Fruit fly (Drosophila melanogaster) whole organism, embryonic: Measurements from ENCODE around the gene CG33640.

ENCODE experiments used
- B-H2 ChIP-seq: fragments of 200-800 bp; sonication (Bioruptor generic); optimal IDR thresholded peaks from 2 replicates; lab custom pipeline; 2018; ENCODE audit warnings: missing biosample characterization, mild to moderate bottlenecking, missing genetic modification characterization
- CG10274 ChIP-seq: fragments of 200-800 bp; sonication (Bioruptor generic); optimal IDR thresholded peaks from 3 replicates; lab custom pipeline; 2017; ENCODE audit warnings: missing biosample characterization, mild to moderate bottlenecking, missing genetic modification characterization
- CG10366 ChIP-seq: fragments of 200-800 bp; sonication (Bioruptor generic); IDR thresholded peaks from 2 replicates; pipeline ENCODE4 v1.3.6; 2022; ENCODE audit warnings: missing biosample characterization, missing genetic modification characterization
- CG12104 ChIP-seq: fragments of 200-800 bp; sonication (Bioruptor generic); optimal IDR thresholded peaks from 3 replicates; lab custom pipeline; 2016; ENCODE audit warnings: missing biosample characterization, missing genetic modification characterization
- CG12769 ChIP-seq: fragments of 200-800 bp; sonication (Bioruptor generic); optimal IDR thresholded peaks from 2 replicates; lab custom pipeline; 2019; ENCODE audit warnings: missing biosample characterization, mild to moderate bottlenecking, missing genetic modification characterization, moderate library complexity
- CG13123 ChIP-seq: fragments of 200-800 bp; sonication (Bioruptor generic); optimal IDR thresholded peaks from 2 replicates; lab custom pipeline; 2016; ENCODE audit warnings: missing biosample characterization, missing genetic modification characterization
- CG13296 ChIP-seq: fragments of 200-800 bp; sonication (Bioruptor generic); optimal IDR thresholded peaks from 3 replicates; lab custom pipeline; 2018; ENCODE audit warnings: missing biosample characterization, mild to moderate bottlenecking, missing genetic modification characterization
- CG14050 ChIP-seq: fragments of 200-800 bp; sonication (Bioruptor generic); IDR thresholded peaks from 3 replicates; pipeline ENCODE4 v1.3.6; 2022; ENCODE audit warnings: missing biosample characterization, missing genetic modification characterization
- CG16779 ChIP-seq: fragments of 200-800 bp; sonication (Bioruptor generic); IDR thresholded peaks from 2 replicates; pipeline ENCODE4 v1.3.6; 2022; ENCODE audit warnings: missing biosample characterization, missing genetic modification characterization
- CG18764 ChIP-seq: fragments of 200-800 bp; sonication (Bioruptor generic); optimal IDR thresholded peaks from 3 replicates; lab custom pipeline; 2016; ENCODE audit warnings: missing biosample characterization, missing genetic modification characterization
- CG2202 ChIP-seq: fragments of 200-800 bp; sonication (Bioruptor generic); optimal IDR thresholded peaks from 2 replicates; lab custom pipeline; 2018; ENCODE audit warnings: missing biosample characterization, mild to moderate bottlenecking, missing genetic modification characterization
- CG42726 ChIP-seq: fragments of 200-800 bp; sonication (Bioruptor generic); IDR thresholded peaks from 2 replicates; pipeline ENCODE4 v1.3.6; 2022; ENCODE audit warnings: missing biosample characterization, missing genetic modification characterization; ENCODE audit not compliant: partially characterized antibody
- CG4328 ChIP-seq: fragments of 200-800 bp; sonication (Bioruptor generic); optimal IDR thresholded peaks from 3 replicates; lab custom pipeline; 2017; ENCODE audit warnings: missing biosample characterization, missing genetic modification reagents, missing genetic modification characterization
- CG5245 ChIP-seq: fragments of 200-800 bp; sonication (Bioruptor generic); optimal IDR thresholded peaks from 3 replicates; lab custom pipeline; 2016; ENCODE audit warnings: missing biosample characterization, missing genetic modification characterization
- CG7556 ChIP-seq: fragments of 200-800 bp; sonication (Bioruptor generic); optimal IDR thresholded peaks from 2 replicates; lab custom pipeline; 2017; ENCODE audit warnings: missing biosample characterization, mild to moderate bottlenecking, missing genetic modification characterization
- CG7963 ChIP-seq: fragments of 200-800 bp; sonication (Bioruptor generic); IDR thresholded peaks from 3 replicates; pipeline ENCODE4 v1.3.6; 2022; ENCODE audit warnings: missing biosample characterization, missing genetic modification characterization; ENCODE audit not compliant: partially characterized antibody
- CG9437 ChIP-seq: fragments of 200-800 bp; sonication (Bioruptor generic); optimal IDR thresholded peaks from 2 replicates; lab custom pipeline; 2018; ENCODE audit warnings: missing biosample characterization, mild to moderate bottlenecking, missing genetic modification characterization
- D ChIP-seq, 2 experiments: fragments of 200-800 bp in 1 of 2; fragments of >200 bp in 1 of 2; sonication (Bioruptor generic) in 1 of 2; optimal IDR thresholded peaks; 2 replicates in 1 of 2; 3 replicates in 1 of 2; lab custom pipeline; 2017; ENCODE audit warnings: mild to moderate bottlenecking in 1 of 2, missing biosample characterization in 1 of 2, missing genetic modification characterization in 1 of 2, missing genetic modification reagents in 1 of 2
- Dek ChIP-seq: fragments of 200-800 bp; sonication (Bioruptor generic); optimal IDR thresholded peaks from 3 replicates; lab custom pipeline; 2019; ENCODE audit warnings: missing biosample characterization, mild to moderate bottlenecking, missing genetic modification characterization, moderate library complexity
- Dref ChIP-seq: fragments of 200-800 bp; sonication (Bioruptor generic); IDR thresholded peaks from 2 replicates; pipeline ENCODE4 v1.3.6; 2022; ENCODE audit warnings: missing biosample characterization, missing genetic modification characterization
- Drgx ChIP-seq: fragments of 200-800 bp; sonication (Bioruptor generic); IDR thresholded peaks from 2 replicates; pipeline ENCODE4 v1.3.6; 2022; ENCODE audit warnings: missing biosample characterization, missing genetic modification characterization
- Eip74EF ChIP-seq, 2 experiments: fragments of 200-800 bp in 1 of 2; fragments of >200 bp in 1 of 2; sonication (Bioruptor generic) in 1 of 2; optimal IDR thresholded peaks; 2 replicates each; lab custom pipeline; 2017 to 2019; ENCODE audit warnings: missing biosample characterization in 2 of 2, missing genetic modification characterization in 2 of 2, mild to moderate bottlenecking in 1 of 2, moderate library complexity in 1 of 2
- MESR4 ChIP-seq: fragments of 200-800 bp; sonication (Bioruptor generic); optimal IDR thresholded peaks from 2 replicates; lab custom pipeline; 2018; ENCODE audit warnings: missing biosample characterization, mild to moderate bottlenecking, missing genetic modification characterization, moderate library complexity
- Mrtf ChIP-seq: fragments of 200-800 bp; sonication (Bioruptor generic); IDR thresholded peaks from 3 replicates; pipeline ENCODE4 v1.3.6; 2022; ENCODE audit warnings: missing biosample characterization, missing genetic modification characterization
- Myb ChIP-seq: fragments of 200-800 bp; sonication (Bioruptor generic); optimal IDR thresholded peaks from 2 replicates; lab custom pipeline; 2016; ENCODE audit warnings: missing biosample characterization, missing genetic modification characterization
- Nf-YA ChIP-seq: fragments of 200-800 bp; sonication (Bioruptor generic); IDR thresholded peaks from 2 replicates; pipeline ENCODE4 v1.3.6; 2022; ENCODE audit warnings: missing biosample characterization, missing genetic modification characterization
- Oli ChIP-seq: fragments of 200-800 bp; sonication (Bioruptor generic); optimal IDR thresholded peaks from 2 replicates; lab custom pipeline; 2018; ENCODE audit warnings: missing biosample characterization, mild to moderate bottlenecking, missing genetic modification characterization, moderate library complexity
- Sox100B ChIP-seq: fragments of 200-800 bp; sonication (Bioruptor generic); optimal IDR thresholded peaks from 3 replicates; lab custom pipeline; 2018; ENCODE audit warnings: missing biosample characterization, mild to moderate bottlenecking, missing genetic modification characterization
- Usf ChIP-seq: fragments of 200-800 bp; sonication (Bioruptor generic); optimal IDR thresholded peaks from 2 replicates; lab custom pipeline; 2017; ENCODE audit warnings: missing genotype, missing biosample characterization, missing genetic modification characterization
- btn ChIP-seq: fragments of 200-800 bp; sonication (Bioruptor generic); optimal IDR thresholded peaks from 2 replicates; lab custom pipeline; 2016; ENCODE audit warnings: missing biosample characterization, missing genetic modification characterization
- danr ChIP-seq: fragments of 200-800 bp; sonication (Bioruptor generic); IDR thresholded peaks from 2 replicates; pipeline ENCODE4 v1.3.6; 2022; ENCODE audit warnings: missing biosample characterization, missing genetic modification characterization
- ems ChIP-seq: fragments of 200-800 bp; sonication (Bioruptor generic); optimal IDR thresholded peaks from 3 replicates; lab custom pipeline; 2016; ENCODE audit warnings: missing biosample characterization, missing genetic modification characterization
- eyg ChIP-seq: fragments of 200-800 bp; sonication (Bioruptor generic); optimal IDR thresholded peaks from 3 replicates; lab custom pipeline; 2016; ENCODE audit warnings: missing biosample characterization, missing genetic modification characterization
- hb ChIP-seq: fragments of 200-800 bp; sonication (Bioruptor generic); IDR thresholded peaks from 3 replicates; pipeline ENCODE4 v1.3.6; 2022; ENCODE audit warnings: missing biosample characterization, missing genetic modification characterization; ENCODE audit not compliant: partially characterized antibody
- jumu ChIP-seq: fragments of 200-800 bp; sonication (Bioruptor generic); optimal IDR thresholded peaks from 3 replicates; lab custom pipeline; 2016; ENCODE audit warnings: missing biosample characterization, missing genetic modification characterization
- lbe ChIP-seq: fragments of 200-800 bp; sonication (Bioruptor generic); optimal IDR thresholded peaks from 2 replicates; lab custom pipeline; 2016; ENCODE audit warnings: missing biosample characterization, mild to moderate bottlenecking, missing genetic modification characterization
- lilli ChIP-seq: fragments of 200-800 bp; sonication (Bioruptor generic); optimal IDR thresholded peaks from 3 replicates; lab custom pipeline; 2016; ENCODE audit warnings: missing biosample characterization, missing genetic modification characterization
- lola ChIP-seq, 3 experiments: fragments of >200 bp in 2 of 3; fragments of 200-800 bp in 1 of 3; sonication (Bioruptor generic) in 1 of 3; optimal IDR thresholded peaks; 2 replicates each; lab custom pipeline; 2017 to 2019; ENCODE audit warnings: missing biosample characterization in 3 of 3, missing genetic modification characterization in 3 of 3, mild to moderate bottlenecking in 1 of 3, moderate library complexity in 1 of 3
- mirr ChIP-seq: fragments of 200-800 bp; sonication (Bioruptor generic); optimal IDR thresholded peaks from 3 replicates; lab custom pipeline; 2018; ENCODE audit warnings: missing biosample characterization, mild to moderate bottlenecking, missing genetic modification characterization
- nau ChIP-seq: fragments of 200-800 bp; sonication (Bioruptor generic); optimal IDR thresholded peaks from 3 replicates; lab custom pipeline; 2017; ENCODE audit warnings: missing biosample characterization, mild to moderate bottlenecking, missing genetic modification characterization, missing genetic modification reagents
- pan ChIP-seq, 4 experiments: fragments of >200 bp in 3 of 4; fragments of 200-800 bp in 1 of 4; sonication (Bioruptor generic) in 1 of 4; optimal IDR thresholded peaks in 3 of 4; IDR thresholded peaks in 1 of 4; 2 replicates each; pipeline versions ENCODE4 v1.3.6 to Lab custom; 2017 to 2022; ENCODE audit warnings: missing biosample characterization in 2 of 4, missing genetic modification characterization in 2 of 4, mixed read lengths in 1 of 4
- slp2 ChIP-seq: fragments of 200-800 bp; sonication (Bioruptor generic); optimal IDR thresholded peaks from 2 replicates; lab custom pipeline; 2016; ENCODE audit warnings: missing biosample characterization, missing genetic modification characterization
- stwl ChIP-seq: fragments of 200-800 bp; sonication (Bioruptor generic); optimal IDR thresholded peaks from 3 replicates; lab custom pipeline; 2018; ENCODE audit warnings: missing biosample characterization, mild to moderate bottlenecking, missing genetic modification characterization, moderate library complexity
- vvl ChIP-seq: fragments of 200-800 bp; sonication (Bioruptor generic); IDR thresholded peaks from 2 replicates; pipeline ENCODE4 v1.3.6; 2022; ENCODE audit warnings: missing biosample characterization, missing genetic modification characterization
- z ChIP-seq: fragments of 200-800 bp; sonication (Bioruptor generic); IDR thresholded peaks from 3 replicates; pipeline ENCODE4 v1.3.6; 2022; ENCODE audit warnings: missing biosample characterization, missing genetic modification characterization
- zfh1 ChIP-seq: fragments of 200-800 bp; sonication (Bioruptor generic); IDR thresholded peaks from 3 replicates; pipeline ENCODE4 v1.3.6; 2022; ENCODE audit warnings: missing biosample characterization, missing genetic modification characterization

The CG33640 gene

dm6 chr2L:13547738-13548726 is 20.4 kb downstream of the CG33640 start (continued):
- no peak for TF ChIP-seq CG12104
- TF ChIP-seq CG13123 (GFP tag; lab: Kevin White, UChicago), result no peak
- TF ChIP-seq Eip74EF (GFP tag; optimal IDR thresholded peaks at IDR 0.05; lab: Kevin White, UChicago), result no peak
- no peak for TF ChIP-seq Dek (tag; lab: Kevin White, UChicago)
- TF ChIP-seq ems (GFP tag; lab: Kevin White, UChicago), result peak; percentile 18
- no peak for TF ChIP-seq lbe
- TF ChIP-seq CG5245, result peak; percentile 1
- peak; percentile 1 for TF ChIP-seq slp2 (GFP tag; lab: Kevin White, UChicago)
- no peak for TF ChIP-seq stwl (tag; lab: Kevin White, UChicago)
- TF ChIP-seq CG18764, result no peak
- no peak for TF ChIP-seq CG9437 (GFP tag; lab: Kevin White, UChicago)
- peak; percentile 21 for TF ChIP-seq B-H2 (GFP tag; lab: Kevin White, UChicago)
- 0 out of 3 replicates have a peak, but pooled peaks have one; percentile 7 for TF ChIP-seq zfh1 (GFP tag; lab: Robert Waterston, UW)
- peak; percentile 34 for TF ChIP-seq nau (GFP tag; lab: Kevin White, UChicago)
- TF ChIP-seq vvl (GFP tag; lab: Robert Waterston, UW), result no peak
- no peak for TF ChIP-seq Mrtf
- no peak for TF ChIP-seq MESR4 (GFP tag; lab: Kevin White, UChicago)
- TF ChIP-seq CG4328 (GFP tag; lab: Kevin White, UChicago), result peak; percentile 29
- no peak for TF ChIP-seq Dref (GFP tag; lab: Robert Waterston, UW)
- TF ChIP-seq CG7556 (GFP tag; lab: Kevin White, UChicago), result peak; percentile 80
- TF ChIP-seq Sox100B (GFP tag; lab: Kevin White, UChicago), result peak; percentile 46
- peak; percentile 67 for TF ChIP-seq lilli (GFP tag; lab: Kevin White, UChicago)
- TF ChIP-seq mirr, result no peak
- 0 out of 3 replicates have a peak, but pooled peaks have one; percentile 27 for TF ChIP-seq CG7963 (GFP tag; lab: Robert Waterston, UW)
- TF ChIP-seq Usf (GFP tag; lab: Kevin White, UChicago), result peak; percentile 46
- peak; percentile 26 for TF ChIP-seq Myb
- TF ChIP-seq Nf-YA (GFP tag; lab: Robert Waterston, UW), result no peak
- peak; percentile 52 for TF ChIP-seq CG12769 (tag; lab: Kevin White, UChicago)
- no peak for TF ChIP-seq btn
- TF ChIP-seq CG13296 (GFP tag; lab: Kevin White, UChicago), result peak; percentile 24
- TF ChIP-seq eyg (GFP tag; lab: Kevin White, UChicago), result no peak
- peak; percentile 35 for TF ChIP-seq Oli (tag; lab: Kevin White, UChicago)
- no peak; the same call in 1 of the 2 replicates for TF ChIP-seq CG10366 (GFP tag; lab: Robert Waterston, UW)
- peak; percentile 37 for TF ChIP-seq jumu (GFP tag; lab: Kevin White, UChicago)
- 0 out of 2 replicates have a peak, but pooled peaks have one; percentile 4 for TF ChIP-seq CG42726
- TF ChIP-seq lola (GFP tag; optimal IDR thresholded peaks at IDR 0.05; lab: Kevin White, UChicago), result peak in 1 of 3 experiments; percentile 66
- TF ChIP-seq CG14050 (GFP tag; lab: Robert Waterston, UW), result no peak
- TF ChIP-seq CG16779, result no peak
- TF ChIP-seq danr (GFP tag; lab: Robert Waterston, UW), result no peak
- no peak for TF ChIP-seq CG2202
- no peak for TF ChIP-seq pan (optimal IDR thresholded peaks at IDR 0.05; lab: Kevin White, UChicago)
- no peak for TF ChIP-seq pan (GFP tag; optimal IDR thresholded peaks at IDR 0.05 in 1 of 2, IDR thresholded peaks at IDR 0.05 in 1 of 2)
- no peak for TF ChIP-seq CG10274 (GFP tag; lab: Kevin White, UChicago)
- TF ChIP-seq z, result no peak
- TF ChIP-seq Drgx, result 0 out of 2 replicates have a peak, but pooled peaks have one; percentile 12
- TF ChIP-seq hb, result no peak
- no peak for TF ChIP-seq D (optimal IDR thresholded peaks at IDR 0.05; lab: Kevin White, UChicago)
- peak; percentile 46 for TF ChIP-seq D (GFP tag; optimal IDR thresholded peaks at IDR 0.05; lab: Kevin White, UChicago)
